Comparison of ENCODE assay signal across 1 fruit fly cellular context in the genomic region with DNA sequence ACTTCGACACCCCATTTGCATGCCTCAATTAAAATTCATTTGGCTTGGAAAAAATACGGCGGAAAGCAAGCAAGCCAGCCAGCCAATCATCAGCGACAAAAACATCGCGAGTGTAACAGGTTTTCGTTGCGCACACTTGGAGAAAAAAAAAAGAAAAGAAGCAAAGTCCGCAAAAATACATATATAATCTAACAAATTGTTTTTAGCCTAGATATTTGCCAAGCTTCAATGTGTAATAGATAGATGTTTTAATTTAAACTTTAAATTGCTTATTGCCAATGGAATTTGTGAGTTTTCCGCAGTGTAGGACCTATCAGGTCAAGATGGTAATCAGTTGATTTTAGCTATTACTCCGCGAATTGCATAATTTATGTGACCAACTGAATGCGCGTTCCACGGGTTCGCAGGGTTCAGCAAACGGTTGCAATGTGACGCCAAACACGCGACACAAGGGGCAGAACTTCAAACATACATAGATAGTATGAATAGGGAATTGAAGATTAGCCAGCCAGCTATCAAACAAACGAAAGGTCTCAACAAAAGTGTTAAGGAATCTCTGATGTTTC.
A peak's percentile ranks its signal among the peaks of the same experiment; 100 is the strongest.
TF ChIP-seq lines count a peak whose summit lies in the region.

No protein-coding gene starts in this region.

TF ChIP-seq in whole organism, embryonic, 481 proteins besides CTCF, POLR2A, EP300 and RAD21 (continued from another document and continues in another):
- TF ChIP-seq TFAM (GFP tag; optimal IDR thresholded peaks at IDR 0.05; lab: Kevin White, UChicago) (peak; percentile 25), vfl (GFP tag; optimal IDR thresholded peaks at IDR 0.05; lab: Kevin White, UChicago) (peak; percentile 81), bowl (GFP tag; IDR thresholded peaks at IDR 0.05; lab: Robert Waterston, UW) (peak; percentile 89), CG10979 (tag; optimal IDR thresholded peaks at IDR 0.05; lab: Kevin White, UChicago) (peak; percentile 78), ham (GFP tag; IDR thresholded peaks at IDR 0.05; lab: Robert Waterston, UW) (peak; percentile 63; the same call in 1 of the 2 replicates), gsb (GFP tag; IDR thresholded peaks at IDR 0.05; lab: Robert Waterston, UW) (peak; percentile 87), NC2α (GFP tag; optimal IDR thresholded peaks at IDR 0.05; lab: Kevin White, UChicago) (peak; percentile 41), BtbVII (GFP tag; optimal IDR thresholded peaks at IDR 0.05; lab: Kevin White, UChicago) (peak; percentile 84), Sin3A (optimal IDR thresholded peaks at IDR 0.05; lab: Kevin White, UChicago) (no peak), CG4328 (GFP tag; optimal IDR thresholded peaks at IDR 0.05; lab: Kevin White, UChicago) (peak; percentile 70), CG4282 (GFP tag; optimal IDR thresholded peaks at IDR 0.05; lab: Kevin White, UChicago) (peak; percentile 54), hbn (GFP tag; IDR thresholded peaks at IDR 0.05; lab: Robert Waterston, UW; ENCODE audit: partially characterized antibody) (no peak), CG14050 (GFP tag; IDR thresholded peaks at IDR 0.05; lab: Robert Waterston, UW) (peak; percentile 89), CG8924 (tag; optimal IDR thresholded peaks at IDR 0.05; lab: Kevin White, UChicago) (peak; percentile 50), HLH54F (GFP tag; optimal IDR thresholded peaks at IDR 0.05; lab: Kevin White, UChicago) (peak; percentile 86), crp (GFP tag; optimal IDR thresholded peaks at IDR 0.05; lab: Kevin White, UChicago) (peak in 1 of 2 experiments; percentile 18), ac (GFP tag; optimal IDR thresholded peaks at IDR 0.05; lab: Kevin White, UChicago) (no peak), Optix (GFP tag; IDR thresholded peaks at IDR 0.05; lab: Robert Waterston, UW) (peak; percentile 68; the same call in 2 of the 3 replicates), CG17385 (GFP tag; optimal IDR thresholded peaks at IDR 0.05; lab: Kevin White, UChicago) (peak; percentile 81), gem (tag; optimal IDR thresholded peaks at IDR 0.05; lab: Kevin White, UChicago) (peak; percentile 92), emc (GFP tag; optimal IDR thresholded peaks at IDR 0.05; lab: Kevin White, UChicago) (peak; percentile 80), CG9215 (GFP tag; IDR thresholded peaks at IDR 0.05; lab: Robert Waterston, UW) (peak; percentile 87), Spps (tag; optimal IDR thresholded peaks at IDR 0.05; lab: Kevin White, UChicago) (peak; percentile 10), CG12744 (GFP tag; optimal IDR thresholded peaks at IDR 0.05; lab: Kevin White, UChicago) (peak; percentile 68), Abd-B (GFP tag; optimal IDR thresholded peaks at IDR 0.05; lab: Kevin White, UChicago) (peak; percentile 83), ssp (GFP tag; IDR thresholded peaks at IDR 0.05; lab: Robert Waterston, UW) (peak; percentile 79), Sry-δ (GFP tag; optimal IDR thresholded peaks at IDR 0.05; lab: Kevin White, UChicago) (peak; percentile 50), CG7786 (GFP tag; optimal IDR thresholded peaks at IDR 0.05; lab: Kevin White, UChicago) (peak; percentile 82), pzg (GFP tag; optimal IDR thresholded peaks at IDR 0.05; lab: Kevin White, UChicago) (peak; percentile 5), Max (GFP tag; optimal IDR thresholded peaks at IDR 0.05; lab: Kevin White, UChicago) (peak; percentile 81), CG34224 (GFP tag; IDR thresholded peaks at IDR 0.05; lab: Robert Waterston, UW; ENCODE audit: partially characterized antibody) (no peak), wek (GFP tag; optimal IDR thresholded peaks at IDR 0.05; lab: Kevin White, UChicago) (peak; percentile 58), sc (optimal IDR thresholded peaks at IDR 0.05; lab: Kevin White, UChicago) (no peak), sc (GFP tag; optimal IDR thresholded peaks at IDR 0.05; lab: Kevin White, UChicago) (peak; percentile 18), phol (tag; optimal IDR thresholded peaks at IDR 0.05; lab: Kevin White, UChicago) (peak; percentile 88), CG9876 (GFP tag; optimal IDR thresholded peaks at IDR 0.05; lab: Kevin White, UChicago) (peak; percentile 81), crc (GFP tag; optimal IDR thresholded peaks at IDR 0.05; lab: Kevin White, UChicago) (peak; percentile 81), CG1233 (GFP tag; optimal IDR thresholded peaks at IDR 0.05; lab: Kevin White, UChicago) (peak; percentile 84), Myb (GFP tag; optimal IDR thresholded peaks at IDR 0.05; lab: Kevin White, UChicago) (peak; percentile 63), CG16779 (GFP tag; IDR thresholded peaks at IDR 0.05; lab: Robert Waterston, UW) (peak; percentile 89), gcm2 (GFP tag; optimal IDR thresholded peaks at IDR 0.05; lab: Kevin White, UChicago) (peak; percentile 71), Oaz (GFP tag; IDR thresholded peaks at IDR 0.05; lab: Robert Waterston, UW) (peak; percentile 87), zf30C (GFP tag; optimal IDR thresholded peaks at IDR 0.05; lab: Kevin White, UChicago) (no peak), CG6175 (GFP tag; IDR thresholded peaks at IDR 0.05; lab: Robert Waterston, UW) (peak; percentile 88), CG10209 (GFP tag; optimal IDR thresholded peaks at IDR 0.05; lab: Kevin White, UChicago) (peak; percentile 87), corto (GFP tag; optimal IDR thresholded peaks at IDR 0.05; lab: Kevin White, UChicago) (peak; percentile 63), sens (GFP tag; lab: Kevin White, UChicago) (peak; percentile 98), CG10959 (GFP tag; IDR thresholded peaks at IDR 0.05; lab: Robert Waterston, UW) (peak; percentile 80), CG32772 (GFP tag; IDR thresholded peaks at IDR 0.05; lab: Robert Waterston, UW) (peak; percentile 90), jing (GFP tag; optimal IDR thresholded peaks at IDR 0.05; lab: Kevin White, UChicago) (peak; percentile 71), sna (GFP tag; IDR thresholded peaks at IDR 0.05; lab: Robert Waterston, UW; ENCODE audit: partially characterized antibody) (no peak), CG13287 (GFP tag; IDR thresholded peaks at IDR 0.05; lab: Robert Waterston, UW; ENCODE audit: partially characterized antibody) (no peak), CG11696 (GFP tag; IDR thresholded peaks at IDR 0.05; lab: Robert Waterston, UW) (peak; percentile 73), CG7963 (GFP tag; IDR thresholded peaks at IDR 0.05; lab: Robert Waterston, UW; ENCODE audit: partially characterized antibody) (no peak), B-H1 (GFP tag; IDR thresholded peaks at IDR 0.05; lab: Robert Waterston, UW) (peak; percentile 90), lov (optimal IDR thresholded peaks at IDR 0.05; lab: Kevin White, UChicago) (no peak), lov (GFP tag; IDR thresholded peaks at IDR 0.05; lab: Robert Waterston, UW) (peak; percentile 66; the same call in 1 of the 3 replicates), CG7839 (tag; optimal IDR thresholded peaks at IDR 0.05; lab: Kevin White, UChicago) (peak; percentile 92), Hsf (GFP tag; optimal IDR thresholded peaks at IDR 0.05; lab: Kevin White, UChicago) (peak; percentile 91), nerfin-1 (tag; optimal IDR thresholded peaks at IDR 0.05; lab: Kevin White, UChicago) (peak; percentile 74), NFAT (GFP tag; IDR thresholded peaks at IDR 0.05; lab: Robert Waterston, UW) (peak; percentile 93), p53 (GFP tag; optimal IDR thresholded peaks at IDR 0.05; lab: Kevin White, UChicago) (peak; percentile 24), CG31441 (GFP tag; IDR thresholded peaks at IDR 0.05; lab: Robert Waterston, UW) (peak; percentile 71), CG2889 (GFP tag; IDR thresholded peaks at IDR 0.05; lab: Robert Waterston, UW) (peak; percentile 92), Six4 (GFP tag; optimal IDR thresholded peaks at IDR 0.05; lab: Kevin White, UChicago) (peak; percentile 78), Med (GFP tag; lab: Kevin White, UChicago) (peak; percentile 99), lmd (GFP tag; IDR thresholded peaks at IDR 0.05; lab: Robert Waterston, UW) (peak; percentile 92), CG1832 (GFP tag; optimal IDR thresholded peaks at IDR 0.05; lab: Kevin White, UChicago) (no peak), Xbp1 (GFP tag; optimal IDR thresholded peaks at IDR 0.05; lab: Kevin White, UChicago) (peak; percentile 90), Eip74EF (GFP tag; optimal IDR thresholded peaks at IDR 0.05; lab: Kevin White, UChicago) (peak in 1 of 2 experiments; percentile 48), CG12769 (tag; optimal IDR thresholded peaks at IDR 0.05; lab: Kevin White, UChicago) (peak; percentile 92), da (GFP tag; optimal IDR thresholded peaks at IDR 0.05; lab: Kevin White, UChicago) (peak; percentile 61), Ssrp (tag; optimal IDR thresholded peaks at IDR 0.05; lab: Kevin White, UChicago) (peak; percentile 79), CG6813 (GFP tag; optimal IDR thresholded peaks at IDR 0.05; lab: Kevin White, UChicago) (peak; percentile 80), chm (GFP tag; IDR thresholded peaks at IDR 0.05; lab: Robert Waterston, UW) (peak; percentile 84), CG10274 (GFP tag; optimal IDR thresholded peaks at IDR 0.05; lab: Kevin White, UChicago) (peak; percentile 73), slou (GFP tag; optimal IDR thresholded peaks at IDR 0.05; lab: Kevin White, UChicago) (peak; percentile 76), dimm (GFP tag; IDR thresholded peaks at IDR 0.05; lab: Robert Waterston, UW) (peak; percentile 77), HmgD (GFP tag; optimal IDR thresholded peaks at IDR 0.05; lab: Kevin White, UChicago) (no peak), peb (GFP tag; IDR thresholded peaks at IDR 0.05; lab: Robert Waterston, UW) (peak; percentile 80), CG17359 (tag; optimal IDR thresholded peaks at IDR 0.05; lab: Kevin White, UChicago) (peak; percentile 93), CG17568 (GFP tag; optimal IDR thresholded peaks at IDR 0.05; lab: Kevin White, UChicago) (peak; percentile 65), ci (GFP tag; IDR thresholded peaks at IDR 0.05; lab: Robert Waterston, UW) (peak; percentile 93), lilli (GFP tag; optimal IDR thresholded peaks at IDR 0.05; lab: Kevin White, UChicago) (peak; percentile 92), CG13424 (tag; optimal IDR thresholded peaks at IDR 0.05; lab: Kevin White, UChicago) (peak; percentile 91), CG7745 (tag; optimal IDR thresholded peaks at IDR 0.05; lab: Kevin White, UChicago) (no peak), Jarid2 (GFP tag; optimal IDR thresholded peaks at IDR 0.05; lab: Kevin White, UChicago) (peak; percentile 64), fru (optimal IDR thresholded peaks at IDR 0.05; lab: Kevin White, UChicago) (no peak), chinmo (GFP tag; IDR thresholded peaks at IDR 0.05; lab: Robert Waterston, UW; ENCODE audit: partially characterized antibody) (no peak), CrebB (tag; optimal IDR thresholded peaks at IDR 0.05; lab: Kevin White, UChicago) (peak; percentile 66), mam (GFP tag; optimal IDR thresholded peaks at IDR 0.05; lab: Kevin White, UChicago) (peak; percentile 90), CG15073 (GFP tag; optimal IDR thresholded peaks at IDR 0.05; lab: Kevin White, UChicago) (no peak), ranshi (GFP tag; IDR thresholded peaks at IDR 0.05; lab: Robert Waterston, UW) (peak; percentile 92), fd102C (GFP tag; optimal IDR thresholded peaks at IDR 0.05; lab: Kevin White, UChicago) (no peak), CG10267 (tag; optimal IDR thresholded peaks at IDR 0.05; lab: Kevin White, UChicago) (peak; percentile 70), Vsx1 (GFP tag; optimal IDR thresholded peaks at IDR 0.05; lab: Kevin White, UChicago) (peak; percentile 13), CG3281 (GFP tag; optimal IDR thresholded peaks at IDR 0.05; lab: Kevin White, UChicago) (peak; percentile 88), Hmr (GFP tag; optimal IDR thresholded peaks at IDR 0.05; lab: Kevin White, UChicago) (peak; percentile 85), gce (GFP tag; IDR thresholded peaks at IDR 0.05; lab: Robert Waterston, UW) (peak; percentile 91), CG9437 (GFP tag; optimal IDR thresholded peaks at IDR 0.05; lab: Kevin White, UChicago) (peak; percentile 30), repo (GFP tag; optimal IDR thresholded peaks at IDR 0.05; lab: Kevin White, UChicago) (peak; percentile 78), al (GFP tag; IDR thresholded peaks at IDR 0.05; lab: Robert Waterston, UW) (peak; percentile 92), CG4854 (GFP tag; optimal IDR thresholded peaks at IDR 0.05; lab: Kevin White, UChicago) (peak; percentile 75), CG12299 (tag; optimal IDR thresholded peaks at IDR 0.05; lab: Kevin White, UChicago) (peak; percentile 56), CG11723 (GFP tag; optimal IDR thresholded peaks at IDR 0.05; lab: Kevin White, UChicago) (peak; percentile 59), CG17328 (GFP tag; IDR thresholded peaks at IDR 0.05; lab: Robert Waterston, UW) (peak; percentile 88), Camta (GFP tag; optimal IDR thresholded peaks at IDR 0.05; lab: Kevin White, UChicago) (peak; percentile 87), Usf (GFP tag; optimal IDR thresholded peaks at IDR 0.05; lab: Kevin White, UChicago) (peak; percentile 35), Neu2 (GFP tag; optimal IDR thresholded peaks at IDR 0.05; lab: Kevin White, UChicago; ENCODE audit: borderline replicate concordance) (peak; percentile 8), dysf (GFP tag; IDR thresholded peaks at IDR 0.05; lab: Robert Waterston, UW) (peak; percentile 96), Sox102F (GFP tag; optimal IDR thresholded peaks at IDR 0.05; lab: Kevin White, UChicago) (peak; percentile 93), ato (GFP tag; IDR thresholded peaks at IDR 0.05; lab: Robert Waterston, UW; ENCODE audit: partially characterized antibody) (no peak), Dref (GFP tag; IDR thresholded peaks at IDR 0.05; lab: Robert Waterston, UW) (no peak), CG30020 (tag; optimal IDR thresholded peaks at IDR 0.05; lab: Kevin White, UChicago) (no peak), zen2 (GFP tag; IDR thresholded peaks at IDR 0.05; lab: Robert Waterston, UW; ENCODE audit: partially characterized antibody) (no peak), CG2120 (GFP tag; optimal IDR thresholded peaks at IDR 0.05; lab: Kevin White, UChicago) (peak; percentile 94), CG13296 (GFP tag; optimal IDR thresholded peaks at IDR 0.05; lab: Kevin White, UChicago) (peak; percentile 87), CG11695 (GFP tag; IDR thresholded peaks at IDR 0.05; lab: Robert Waterston, UW) (peak; percentile 92), CG2199 (GFP tag; IDR thresholded peaks at IDR 0.05; lab: Robert Waterston, UW) (peak; percentile 76; the same call in 2 of the 3 replicates), CG14667 (GFP tag; IDR thresholded peaks at IDR 0.05; lab: Robert Waterston, UW) (peak; percentile 84), unc-4 (GFP tag; IDR thresholded peaks at IDR 0.05; lab: Robert Waterston, UW; ENCODE audit: partially characterized antibody) (no peak), NC2β (GFP tag; optimal IDR thresholded peaks at IDR 0.05; lab: Kevin White, UChicago) (peak; percentile 70), CG34422 (GFP tag; IDR thresholded peaks at IDR 0.05; lab: Robert Waterston, UW) (peak; percentile 93), toy (GFP tag; IDR thresholded peaks at IDR 0.05; lab: Robert Waterston, UW) (peak; percentile 68)
